Worm (Caenorhabditis elegans) whole organism, L3 larva: ENCODE results near the gene ndub-8.

ENCODE experiments used
- nhr-11 ChIP-seq: fragments of 150-350 bp; optimal IDR thresholded peaks from 2 replicates; lab custom pipeline; 2014; ENCODE audit warnings: missing biosample characterization, missing genetic modification characterization
- pha-4 ChIP-seq: fragments of 150-350 bp; optimal IDR thresholded peaks from 2 replicates; lab custom pipeline; 2014; ENCODE audit warnings: missing biosample characterization, missing genetic modification reagents, missing genetic modification characterization

DNA sequence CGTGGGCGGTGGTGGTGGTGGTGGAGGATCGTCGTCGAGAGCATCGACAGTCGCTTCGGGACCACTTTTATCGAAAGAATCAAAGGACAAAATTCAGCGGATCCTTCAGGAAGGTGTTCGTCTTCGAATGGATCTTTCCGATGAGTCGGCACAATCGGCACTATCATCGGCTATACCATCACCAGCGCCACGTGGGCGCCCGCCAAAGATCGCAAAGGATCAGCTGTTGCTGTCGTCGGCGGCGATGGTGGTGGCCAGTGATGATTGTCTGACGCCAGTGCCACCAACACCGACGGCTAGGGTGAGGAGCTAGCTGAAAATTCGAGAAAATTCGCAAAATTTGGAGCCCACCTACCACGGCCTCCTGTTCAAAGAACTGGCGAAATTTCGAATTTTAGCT lies 5.3 kb downstream of the ndub-8 start:
- TF ChIP-seq pha-4 (tag; lab: Kevin White, UChicago) (no peak), nhr-11 (tag; lab: Kevin White, UChicago) (no peak)
